Fruit fly (Drosophila melanogaster) whole organism, embryonic: ENCODE data around the gene CG5191.

Experiments used
- Aef1 ChIP-seq: fragments of 200-800 bp; sonication (Bioruptor generic); IDR thresholded peaks from 3 replicates; pipeline ENCODE4 v1.3.6; 2022; ENCODE audit warnings: missing biosample characterization, missing genetic modification characterization
- Antp ChIP-seq: fragments of 200-800 bp; sonication (Bioruptor generic); optimal IDR thresholded peaks from 3 replicates; lab custom pipeline; 2016; ENCODE audit warnings: missing biosample characterization, missing genetic modification characterization
- CG10431 ChIP-seq: fragments of 200-800 bp; sonication (Bioruptor generic); optimal IDR thresholded peaks from 3 replicates; lab custom pipeline; 2018; ENCODE audit warnings: missing biosample characterization, mild to moderate bottlenecking, missing genetic modification characterization
- CG10543 ChIP-seq: fragments of 200-800 bp; sonication (Bioruptor generic); optimal IDR thresholded peaks from 3 replicates; lab custom pipeline; 2017; ENCODE audit warnings: missing biosample characterization, mild to moderate bottlenecking, missing genetic modification characterization, moderate library complexity
- CG10654 ChIP-seq: fragments of 200-800 bp; sonication (Bioruptor generic); optimal IDR thresholded peaks from 2 replicates; lab custom pipeline; 2016; ENCODE audit warnings: missing biosample characterization, missing genetic modification characterization
- CG11504 ChIP-seq: fragments of 200-800 bp; sonication (Bioruptor generic); optimal IDR thresholded peaks from 3 replicates; lab custom pipeline; 2019; ENCODE audit warnings: missing biosample characterization, mild to moderate bottlenecking, missing genetic modification characterization, moderate library complexity
- CG12236 ChIP-seq: fragments of 200-800 bp; sonication (Bioruptor generic); optimal IDR thresholded peaks from 2 replicates; lab custom pipeline; 2016; ENCODE audit warnings: missing biosample characterization, missing genetic modification characterization
- CG13287 ChIP-seq: fragments of 200-800 bp; sonication (Bioruptor generic); IDR thresholded peaks from 2 replicates; pipeline ENCODE4 v1.3.6; 2022; ENCODE audit warnings: missing biosample characterization, missing genetic modification characterization; ENCODE audit not compliant: partially characterized antibody
- CG14667 ChIP-seq: fragments of 200-800 bp; sonication (Bioruptor generic); IDR thresholded peaks from 2 replicates; pipeline ENCODE4 v1.3.6; 2022; ENCODE audit warnings: missing biosample characterization, missing genetic modification characterization
- CG15011 ChIP-seq: fragments of 200-800 bp; sonication (Bioruptor generic); optimal IDR thresholded peaks from 3 replicates; lab custom pipeline; 2018; ENCODE audit warnings: missing biosample characterization, mild to moderate bottlenecking, missing genetic modification characterization
- CG15601 ChIP-seq: fragments of 200-800 bp; sonication (Bioruptor generic); optimal IDR thresholded peaks from 3 replicates; lab custom pipeline; 2019; ENCODE audit warnings: missing biosample characterization, mild to moderate bottlenecking, missing genetic modification characterization, moderate library complexity
- CG1603 ChIP-seq: fragments of 200-800 bp; sonication (Bioruptor generic); optimal IDR thresholded peaks from 2 replicates; lab custom pipeline; 2019; ENCODE audit warnings: missing biosample characterization, mild to moderate bottlenecking, missing genetic modification characterization, moderate library complexity
- CG17361 ChIP-seq: fragments of 200-800 bp; sonication (Bioruptor generic); IDR thresholded peaks from 3 replicates; pipeline ENCODE4 v1.3.6; 2022; ENCODE audit warnings: missing biosample characterization, missing genetic modification characterization
- CG2120 ChIP-seq: fragments of 200-800 bp; sonication (Bioruptor generic); optimal IDR thresholded peaks from 3 replicates; lab custom pipeline; 2016; ENCODE audit warnings: missing biosample characterization, missing genetic modification characterization
- CG2129 ChIP-seq: fragments of 200-800 bp; sonication (Bioruptor generic); IDR thresholded peaks from 2 replicates; pipeline ENCODE4 v1.3.6; 2022; ENCODE audit warnings: missing biosample characterization, missing genetic modification characterization; ENCODE audit not compliant: partially characterized antibody
- CG31224 ChIP-seq: fragments of 200-800 bp; sonication (Bioruptor generic); IDR thresholded peaks from 2 replicates; pipeline ENCODE4 v1.3.6; 2022; ENCODE audit warnings: missing biosample characterization, missing genetic modification characterization
- CG42726 ChIP-seq: fragments of 200-800 bp; sonication (Bioruptor generic); IDR thresholded peaks from 2 replicates; pipeline ENCODE4 v1.3.6; 2022; ENCODE audit warnings: missing biosample characterization, missing genetic modification characterization; ENCODE audit not compliant: partially characterized antibody
- CG4282 ChIP-seq: fragments of 200-800 bp; sonication (Bioruptor generic); optimal IDR thresholded peaks from 2 replicates; lab custom pipeline; 2016; ENCODE audit warnings: missing biosample characterization, missing genetic modification characterization
- CG6654 ChIP-seq: fragments of 200-800 bp; sonication (Bioruptor generic); optimal IDR thresholded peaks from 2 replicates; lab custom pipeline; 2017; ENCODE audit warnings: missing biosample characterization, mild to moderate bottlenecking, missing genetic modification characterization
- CG6813 ChIP-seq: fragments of 200-800 bp; sonication (Bioruptor generic); optimal IDR thresholded peaks from 2 replicates; lab custom pipeline; 2017; ENCODE audit warnings: missing biosample characterization, missing genetic modification characterization, mild to moderate bottlenecking, moderate library complexity, missing genetic modification reagents
- CG7372 ChIP-seq: fragments of 200-800 bp; sonication (Bioruptor generic); IDR thresholded peaks from 2 replicates; pipeline ENCODE4 v1.3.6; 2022; ENCODE audit warnings: missing biosample characterization, missing genetic modification characterization
- CG8290 ChIP-seq, 3 experiments: fragments of 200-800 bp; sonication (Bioruptor generic); optimal IDR thresholded peaks; 2 replicates each; lab custom pipeline; 2016 to 2019; ENCODE audit warnings: missing biosample characterization in 3 of 3, missing genetic modification characterization in 3 of 3, mild to moderate bottlenecking in 2 of 3, moderate library complexity in 1 of 3
- CG9437 ChIP-seq: fragments of 200-800 bp; sonication (Bioruptor generic); optimal IDR thresholded peaks from 2 replicates; lab custom pipeline; 2018; ENCODE audit warnings: missing biosample characterization, mild to moderate bottlenecking, missing genetic modification characterization
- Camta ChIP-seq: fragments of 200-800 bp; sonication (Bioruptor generic); optimal IDR thresholded peaks from 2 replicates; lab custom pipeline; 2016; ENCODE audit warnings: missing biosample characterization, missing genetic modification characterization
- CkIIα-i1 ChIP-seq: fragments of 200-800 bp; sonication (Bioruptor generic); IDR thresholded peaks from 2 replicates; pipeline ENCODE4 v1.3.6; 2022; ENCODE audit warnings: missing biosample characterization, missing genetic modification characterization
- E2f1 ChIP-seq: fragments of 200-800 bp; sonication (Bioruptor generic); IDR thresholded peaks from 2 replicates; pipeline ENCODE4 v1.3.6; 2022; ENCODE audit warnings: missing biosample characterization, missing genetic modification characterization
- Hmr ChIP-seq: fragments of 200-800 bp; sonication (Bioruptor generic); optimal IDR thresholded peaks from 3 replicates; lab custom pipeline; 2017; ENCODE audit warnings: mild to moderate bottlenecking, missing biosample characterization, missing genetic modification reagents, missing genetic modification characterization
- NFAT ChIP-seq: fragments of 200-800 bp; sonication (Bioruptor generic); IDR thresholded peaks from 2 replicates; pipeline ENCODE4 v1.3.6; 2022; ENCODE audit warnings: missing biosample characterization, missing genetic modification characterization
- Neu2 ChIP-seq: fragments of 200-800 bp; sonication (Bioruptor generic); optimal IDR thresholded peaks from 3 replicates; lab custom pipeline; 2016; ENCODE audit warnings: missing biosample characterization, missing genetic modification characterization, borderline replicate concordance
- Nf-YA ChIP-seq: fragments of 200-800 bp; sonication (Bioruptor generic); IDR thresholded peaks from 2 replicates; pipeline ENCODE4 v1.3.6; 2022; ENCODE audit warnings: missing biosample characterization, missing genetic modification characterization
- abd-A ChIP-seq: fragments of 200-800 bp; sonication (Bioruptor generic); optimal IDR thresholded peaks from 3 replicates; lab custom pipeline; 2019; ENCODE audit warnings: missing biosample characterization, mild to moderate bottlenecking, missing genetic modification characterization, moderate library complexity
- az2 ChIP-seq: fragments of 200-800 bp; sonication (Bioruptor generic); optimal IDR thresholded peaks from 3 replicates; lab custom pipeline; 2016; ENCODE audit warnings: missing biosample characterization, missing genetic modification characterization
- cad ChIP-seq: fragments of >200 bp; optimal IDR thresholded peaks from 2 replicates; lab custom pipeline; 2017; ENCODE audit warnings: missing biosample characterization, missing genetic modification characterization
- fd102C ChIP-seq: fragments of 200-800 bp; sonication (Bioruptor generic); optimal IDR thresholded peaks from 2 replicates; lab custom pipeline; 2018; ENCODE audit warnings: missing biosample characterization, mild to moderate bottlenecking, missing genetic modification characterization, moderate library complexity
- fru ChIP-seq: fragments of >200 bp; optimal IDR thresholded peaks from 2 replicates; lab custom pipeline; 2017
- gt ChIP-seq: fragments of 200-800 bp; sonication (Bioruptor generic); IDR thresholded peaks from 2 replicates; pipeline ENCODE4 v1.3.6; 2022; ENCODE audit warnings: missing biosample characterization, missing genetic modification characterization
- ind ChIP-seq: fragments of 200-800 bp; sonication (Bioruptor generic); optimal IDR thresholded peaks from 3 replicates; lab custom pipeline; 2016; ENCODE audit warnings: missing biosample characterization, missing genetic modification characterization
- kay ChIP-seq: fragments of 200-800 bp; sonication (Bioruptor generic); optimal IDR thresholded peaks from 2 replicates; lab custom pipeline; 2016; ENCODE audit warnings: missing biosample characterization, missing genetic modification characterization
- lov ChIP-seq, 2 experiments: fragments of 200-800 bp in 1 of 2; fragments of >200 bp in 1 of 2; sonication (Bioruptor generic) in 1 of 2; IDR thresholded peaks in 1 of 2; optimal IDR thresholded peaks in 1 of 2; 2 replicates in 1 of 2; 3 replicates in 1 of 2; pipeline versions ENCODE4 v1.3.6 to Lab custom; 2017 to 2022; ENCODE audit warnings: missing biosample characterization in 1 of 2, missing genetic modification characterization in 1 of 2
- oc ChIP-seq: fragments of 200-800 bp; sonication (Bioruptor generic); optimal IDR thresholded peaks from 2 replicates; lab custom pipeline; 2018; ENCODE audit warnings: missing biosample characterization, mild to moderate bottlenecking, missing genetic modification characterization, moderate library complexity
- org-1 ChIP-seq: fragments of 200-800 bp; sonication (Bioruptor generic); optimal IDR thresholded peaks from 2 replicates; lab custom pipeline; 2017; ENCODE audit warnings: missing biosample characterization, missing genetic modification characterization
- pita ChIP-seq: fragments of 200-800 bp; sonication (Bioruptor generic); optimal IDR thresholded peaks from 2 replicates; lab custom pipeline; 2017; ENCODE audit warnings: missing biosample characterization, mild to moderate bottlenecking, missing genetic modification characterization
- prd ChIP-seq, 3 experiments: fragments of >200 bp in 2 of 3; fragments of 200-800 bp in 1 of 3; sonication (Bioruptor generic) in 1 of 3; optimal IDR thresholded peaks in 2 of 3; IDR thresholded peaks in 1 of 3; 2 replicates in 2 of 3; 3 replicates in 1 of 3; pipeline versions ENCODE4 v1.3.6 to Lab custom; 2017 to 2022; ENCODE audit warnings: missing biosample characterization in 1 of 3, missing genetic modification characterization in 1 of 3
- repo ChIP-seq: fragments of 200-800 bp; sonication (Bioruptor generic); optimal IDR thresholded peaks from 2 replicates; lab custom pipeline; 2016; ENCODE audit warnings: missing biosample characterization, missing genetic modification characterization
- salm ChIP-seq: fragments of 200-800 bp; sonication (Bioruptor generic); optimal IDR thresholded peaks from 2 replicates; lab custom pipeline; 2018; ENCODE audit warnings: missing biosample characterization, mild to moderate bottlenecking, missing genetic modification characterization
- sd ChIP-seq: fragments of 200-800 bp; sonication (Bioruptor generic); optimal IDR thresholded peaks from 3 replicates; lab custom pipeline; 2018; ENCODE audit warnings: missing biosample characterization, mild to moderate bottlenecking, missing genetic modification characterization, moderate library complexity
- so ChIP-seq: fragments of 200-800 bp; sonication (Bioruptor generic); IDR thresholded peaks from 3 replicates; pipeline ENCODE4 v1.3.6; 2022; ENCODE audit warnings: missing biosample characterization, missing genetic modification characterization
- stc ChIP-seq: fragments of 200-800 bp; sonication (Bioruptor generic); IDR thresholded peaks from 2 replicates; pipeline ENCODE4 v1.3.6; 2022; ENCODE audit warnings: missing biosample characterization, missing genetic modification characterization
- sug ChIP-seq: fragments of 200-800 bp; optimal IDR thresholded peaks from 2 replicates; lab custom pipeline; 2019; ENCODE audit warnings: missing biosample characterization, mild to moderate bottlenecking, missing genetic modification characterization, moderate library complexity
- yki ChIP-seq: fragments of >200 bp; optimal IDR thresholded peaks from 3 replicates; lab custom pipeline; 2018

Gene CG5191

DNA sequence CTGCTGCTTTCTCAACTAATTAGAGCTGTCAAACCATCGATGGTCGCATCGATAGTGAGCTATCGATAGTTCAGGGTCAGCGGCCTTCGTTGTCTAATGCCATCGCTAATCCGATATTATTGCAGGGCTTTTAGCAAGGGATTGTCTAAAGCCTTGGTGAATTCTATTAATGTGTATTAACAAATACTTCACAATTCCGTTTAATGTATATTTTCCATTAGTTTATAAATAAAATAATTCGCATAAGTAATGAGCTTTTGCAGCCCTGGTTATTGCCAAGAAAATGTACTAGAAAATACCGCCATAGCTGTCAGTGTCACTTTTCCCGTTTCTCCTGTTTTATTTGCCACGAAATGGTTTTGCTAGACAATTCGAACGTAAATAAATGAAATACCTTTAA, 19.2 kb downstream of the CG5191 start, which contains the start of the genes EloB and Srp14 (continued):
- TF ChIP-seq so (GFP tag; lab: Robert Waterston, UW) (peak; percentile 49; the same call in 2 of the 3 replicates), gt (no peak; the same call in 1 of the 2 replicates), pita (GFP tag; lab: Kevin White, UChicago) (no peak), Neu2 (GFP tag; lab: Kevin White, UChicago) (no peak), CG11504 (tag; lab: Kevin White, UChicago) (no peak), sug (tag; lab: Kevin White, UChicago) (peak; percentile 87), repo (GFP tag; lab: Kevin White, UChicago) (peak; percentile 63), Camta (GFP tag; lab: Kevin White, UChicago) (peak; percentile 77), NFAT (GFP tag; lab: Robert Waterston, UW) (peak; percentile 86), CG10543 (GFP tag; lab: Kevin White, UChicago) (peak; percentile 73), prd (optimal IDR thresholded peaks at IDR 0.05; lab: Kevin White, UChicago) (no peak), prd (GFP tag; IDR thresholded peaks at IDR 0.05; lab: Robert Waterston, UW) (peak; percentile 88), org-1 (GFP tag; lab: Kevin White, UChicago) (peak; percentile 1), CG13287 (GFP tag; lab: Robert Waterston, UW) (peak; percentile 98), Hmr (no peak), CG31224 (peak; percentile 20; the same call in 1 of the 2 replicates), CG12236 (GFP tag; lab: Kevin White, UChicago) (peak; percentile 52), CG4282 (GFP tag; lab: Kevin White, UChicago) (peak; percentile 39), ind (GFP tag; lab: Kevin White, UChicago) (peak; percentile 81), yki (lab: Kevin White, UChicago) (no peak), CG17361 (peak; percentile 83), CG10431 (GFP tag; lab: Kevin White, UChicago) (no peak), Antp (peak; percentile 83), kay (GFP tag; lab: Kevin White, UChicago) (peak; percentile 63), E2f1 (peak; percentile 77), oc (tag; lab: Kevin White, UChicago) (no peak), fd102C (GFP tag; lab: Kevin White, UChicago) (no peak), CG14667 (GFP tag; lab: Robert Waterston, UW) (peak; percentile 56), sd (no peak), Nf-YA (no peak), CG42726 (GFP tag; lab: Robert Waterston, UW) (peak; percentile 95), CG9437 (GFP tag; lab: Kevin White, UChicago) (peak; percentile 47), CG2120 (peak; percentile 92), CG2129 (GFP tag; lab: Robert Waterston, UW) (peak; percentile 95), CG10654 (GFP tag; lab: Kevin White, UChicago) (peak; percentile 71), salm (tag; lab: Kevin White, UChicago) (peak; percentile 76), CkIIα-i1 (GFP tag; lab: Robert Waterston, UW) (no peak), CG15601 (tag; lab: Kevin White, UChicago) (peak; percentile 84), az2 (GFP tag; lab: Kevin White, UChicago) (peak; percentile 78), Aef1 (peak; percentile 66), CG8290 (GFP tag; optimal IDR thresholded peaks at IDR 0.05; lab: Kevin White, UChicago) (peak; percentile 61), CG8290 (tag; optimal IDR thresholded peaks at IDR 0.05; lab: Kevin White, UChicago) (peak; percentile 8 to 73), stc (peak; percentile 60), CG15011 (GFP tag; lab: Kevin White, UChicago) (no peak), CG6813 (GFP tag; lab: Kevin White, UChicago) (peak; percentile 33), cad (GFP tag; lab: Kevin White, UChicago) (no peak), abd-A (tag; lab: Kevin White, UChicago) (no peak), CG1603 (tag; lab: Kevin White, UChicago) (peak; percentile 85), CG6654 (GFP tag; lab: Kevin White, UChicago) (no peak), lov (optimal IDR thresholded peaks at IDR 0.05; lab: Kevin White, UChicago) (no peak), lov (GFP tag; IDR thresholded peaks at IDR 0.05; lab: Robert Waterston, UW) (no peak), CG7372 (GFP tag; lab: Robert Waterston, UW) (peak; percentile 49; the same call in 1 of the 2 replicates), fru (lab: Kevin White, UChicago) (no peak)
